Fruit fly (Drosophila melanogaster) whole organism, wandering third instar larva: ENCODE results near the gene CG8539.

Experiments used
- Abd-B ChIP-seq: fragments of >200 bp; optimal IDR thresholded peaks from 2 replicates; lab custom pipeline; 2017; ENCODE audit warnings: missing biosample characterization, missing genetic modification characterization
- CG32264 ChIP-seq: fragments of 200-800 bp; sonication (Bioruptor generic); optimal IDR thresholded peaks from 2 replicates; lab custom pipeline; 2016; ENCODE audit warnings: missing biosample characterization, missing genetic modification characterization
- CG9705 ChIP-seq: fragments of 200-800 bp; sonication (Bioruptor generic); optimal IDR thresholded peaks from 2 replicates; lab custom pipeline; 2018; ENCODE audit warnings: missing biosample characterization, mild to moderate bottlenecking, missing genetic modification characterization
- CrebA ChIP-seq: fragments of 200-800 bp; sonication (Bioruptor generic); optimal IDR thresholded peaks from 2 replicates; lab custom pipeline; 2016; ENCODE audit warnings: missing biosample characterization, mild to moderate bottlenecking, missing genetic modification characterization, borderline replicate concordance
- Dfd ChIP-seq: fragments of >200 bp; optimal IDR thresholded peaks from 2 replicates; lab custom pipeline; 2017; ENCODE audit warnings: missing biosample characterization, missing genetic modification characterization
- Dif ChIP-seq: fragments of 200-275, 200-300 bp; sonication (Bioruptor generic); optimal IDR thresholded peaks from 2 replicates; lab custom pipeline; 2018; ENCODE audit warnings: missing biosample characterization, missing genetic modification characterization; ENCODE audit not compliant: partially characterized antibody
- GATAd ChIP-seq: sonication (Bioruptor generic); optimal IDR thresholded peaks from 2 replicates; lab custom pipeline; 2016; ENCODE audit warnings: missing biosample characterization, missing genetic modification characterization
- HLH106 ChIP-seq: fragments of 200-800 bp; optimal IDR thresholded peaks from 3 replicates; lab custom pipeline; 2019; ENCODE audit warnings: missing biosample characterization, mild to moderate bottlenecking, missing genetic modification characterization, moderate library complexity
- Hnf4 ChIP-seq: fragments of 200-800 bp; sonication (Bioruptor generic); optimal IDR thresholded peaks from 2 replicates; lab custom pipeline; 2016; ENCODE audit warnings: missing biosample characterization, mild to moderate bottlenecking, missing genetic modification characterization
- Hr78 ChIP-seq: fragments of >200 bp; optimal IDR thresholded peaks from 2 replicates; lab custom pipeline; 2017; ENCODE audit warnings: missing biosample characterization, missing genetic modification characterization
- Hr83 ChIP-seq: fragments of 200-300 bp; sonication (Bioruptor generic); optimal IDR thresholded peaks from 2 replicates; lab custom pipeline; 2016; ENCODE audit warnings: missing biosample characterization, mild to moderate bottlenecking, missing genetic modification characterization, moderate library complexity; ENCODE audit not compliant: poor library complexity, severe bottlenecking
- Jra ChIP-seq: sonication (Bioruptor generic); optimal IDR thresholded peaks from 2 replicates; lab custom pipeline; 2016; ENCODE audit warnings: missing biosample characterization, missing genetic modification characterization
- Mio ChIP-seq: sonication (Bioruptor generic); optimal IDR thresholded peaks from 2 replicates; lab custom pipeline; 2016; ENCODE audit warnings: missing biosample characterization, missing genetic modification characterization
- Myc ChIP-seq: fragments of >200 bp; optimal IDR thresholded peaks from 2 replicates; lab custom pipeline; 2017
- N ChIP-seq: fragments of >200 bp; optimal IDR thresholded peaks from 2 replicates; lab custom pipeline; 2018; ENCODE audit warnings: missing biosample characterization, missing external identifiers, missing genetic modification characterization
- OdsH ChIP-seq: fragments of 200-800 bp; sonication (Bioruptor generic); optimal IDR thresholded peaks from 2 replicates; lab custom pipeline; 2016; ENCODE audit warnings: missing biosample characterization, mild to moderate bottlenecking, missing genetic modification characterization
- Rel ChIP-seq, 2 experiments: fragments of 200-800 bp; sonication (Bioruptor generic) in 1 of 2; optimal IDR thresholded peaks; 2 replicates in 1 of 2; 3 replicates in 1 of 2; lab custom pipeline; 2016 to 2019; ENCODE audit warnings: mild to moderate bottlenecking in 2 of 2, missing biosample characterization in 2 of 2, missing genetic modification characterization in 2 of 2, moderate library complexity in 1 of 2
- Sp1 ChIP-seq: fragments of 200-800 bp; sonication (Bioruptor generic); optimal IDR thresholded peaks from 3 replicates; lab custom pipeline; 2019; ENCODE audit warnings: missing biosample characterization, mild to moderate bottlenecking, missing genetic modification characterization, moderate library complexity
- Vsx2 ChIP-seq: fragments of 200-300, 225-300 bp; sonication (Bioruptor generic); optimal IDR thresholded peaks from 2 replicates; lab custom pipeline; 2018; ENCODE audit warnings: missing biosample characterization, missing genetic modification characterization; ENCODE audit not compliant: partially characterized antibody
- br ChIP-seq: fragments of 200-800 bp; sonication (Bioruptor generic); optimal IDR thresholded peaks from 2 replicates; lab custom pipeline; 2016; ENCODE audit warnings: missing biosample characterization, missing genetic modification characterization
- brk ChIP-seq: fragments of 200-800 bp; sonication (Bioruptor generic); optimal IDR thresholded peaks from 2 replicates; lab custom pipeline; 2016; ENCODE audit warnings: missing biosample characterization, mild to moderate bottlenecking, missing genetic modification characterization
- dl ChIP-seq, 2 experiments: fragments of 175-275, 200-275 bp in 1 of 2; fragments of 200-275 bp in 1 of 2; sonication (Bioruptor generic); optimal IDR thresholded peaks; lab custom pipeline; 2018; ENCODE audit warnings: mild to moderate bottlenecking in 2 of 2, missing biosample characterization in 2 of 2, missing genetic modification characterization in 2 of 2, moderate library complexity in 2 of 2; ENCODE audit not compliant: partially characterized antibody in 2 of 2, insufficient read depth in 1 of 2
- dmrt93B ChIP-seq: fragments of 200-800 bp; sonication (Bioruptor generic); optimal IDR thresholded peaks from 2 replicates; lab custom pipeline; 2018; ENCODE audit warnings: missing biosample characterization, mild to moderate bottlenecking, missing genetic modification characterization
- dsf ChIP-seq: sonication (Bioruptor generic); optimal IDR thresholded peaks from 2 replicates; lab custom pipeline; 2016; ENCODE audit warnings: missing biosample characterization, missing genetic modification characterization, borderline replicate concordance
- ey ChIP-seq: fragments of 200-800 bp; sonication (Bioruptor generic); optimal IDR thresholded peaks from 2 replicates; lab custom pipeline; 2016; ENCODE audit warnings: missing biosample characterization, missing genetic modification characterization
- foxo ChIP-seq, 2 experiments: fragments of 200-800 bp; sonication (Bioruptor generic); optimal IDR thresholded peaks; 2 replicates in 1 of 2; 3 replicates in 1 of 2; lab custom pipeline; 2016 to 2017; ENCODE audit warnings: missing biosample characterization in 2 of 2, missing genetic modification characterization in 2 of 2
- fru ChIP-seq: fragments of 200-800 bp; sonication (Bioruptor generic); optimal IDR thresholded peaks from 3 replicates; lab custom pipeline; 2016; ENCODE audit warnings: missing biosample characterization, mild to moderate bottlenecking, missing genetic modification characterization
- h ChIP-seq: fragments of 200-800 bp; sonication (Bioruptor generic); optimal IDR thresholded peaks from 3 replicates; lab custom pipeline; 2016; ENCODE audit warnings: missing biosample characterization, mild to moderate bottlenecking, missing genetic modification characterization
- jim ChIP-seq: fragments of 175-275, 200-325 bp; sonication (Bioruptor generic); optimal IDR thresholded peaks from 2 replicates; lab custom pipeline; 2016; ENCODE audit warnings: missing biosample characterization, mild to moderate bottlenecking, missing genetic modification characterization
- lola ChIP-seq: fragments of >200 bp; optimal IDR thresholded peaks from 2 replicates; lab custom pipeline; 2017; ENCODE audit warnings: missing biosample characterization, missing genetic modification characterization
- pan ChIP-seq: fragments of >200 bp; optimal IDR thresholded peaks from 2 replicates; lab custom pipeline; 2017
- psq ChIP-seq: fragments of 200-800 bp; sonication (Bioruptor generic); optimal IDR thresholded peaks from 3 replicates; lab custom pipeline; 2017; ENCODE audit warnings: missing biosample characterization, mild to moderate bottlenecking, missing genetic modification characterization, moderate library complexity
- rgr ChIP-seq: fragments of 200-800 bp; sonication (Bioruptor generic); optimal IDR thresholded peaks from 3 replicates; lab custom pipeline; 2016; ENCODE audit warnings: missing biosample characterization, mild to moderate bottlenecking, missing genetic modification characterization
- sage ChIP-seq: fragments of 200-800 bp; sonication (Bioruptor generic); optimal IDR thresholded peaks from 2 replicates; lab custom pipeline; 2016; ENCODE audit warnings: missing biosample characterization, mild to moderate bottlenecking, missing genetic modification characterization
- sv ChIP-seq: fragments of 200-800 bp; sonication (Bioruptor generic); optimal IDR thresholded peaks from 3 replicates; lab custom pipeline; 2016; ENCODE audit warnings: missing biosample characterization, missing genetic modification characterization
- tai ChIP-seq: sonication (Bioruptor generic); optimal IDR thresholded peaks from 2 replicates; lab custom pipeline; 2016; ENCODE audit warnings: missing biosample characterization, missing genetic modification characterization
- usp ChIP-seq: fragments of >200 bp; optimal IDR thresholded peaks from 2 replicates; lab custom pipeline; 2017; ENCODE audit warnings: missing biosample characterization, missing genetic modification characterization
- woc ChIP-seq: sonication (Bioruptor generic); optimal IDR thresholded peaks from 2 replicates; lab custom pipeline; 2016; ENCODE audit warnings: missing biosample characterization, mild to moderate bottlenecking, missing genetic modification characterization

Gene CG8539

DNA sequence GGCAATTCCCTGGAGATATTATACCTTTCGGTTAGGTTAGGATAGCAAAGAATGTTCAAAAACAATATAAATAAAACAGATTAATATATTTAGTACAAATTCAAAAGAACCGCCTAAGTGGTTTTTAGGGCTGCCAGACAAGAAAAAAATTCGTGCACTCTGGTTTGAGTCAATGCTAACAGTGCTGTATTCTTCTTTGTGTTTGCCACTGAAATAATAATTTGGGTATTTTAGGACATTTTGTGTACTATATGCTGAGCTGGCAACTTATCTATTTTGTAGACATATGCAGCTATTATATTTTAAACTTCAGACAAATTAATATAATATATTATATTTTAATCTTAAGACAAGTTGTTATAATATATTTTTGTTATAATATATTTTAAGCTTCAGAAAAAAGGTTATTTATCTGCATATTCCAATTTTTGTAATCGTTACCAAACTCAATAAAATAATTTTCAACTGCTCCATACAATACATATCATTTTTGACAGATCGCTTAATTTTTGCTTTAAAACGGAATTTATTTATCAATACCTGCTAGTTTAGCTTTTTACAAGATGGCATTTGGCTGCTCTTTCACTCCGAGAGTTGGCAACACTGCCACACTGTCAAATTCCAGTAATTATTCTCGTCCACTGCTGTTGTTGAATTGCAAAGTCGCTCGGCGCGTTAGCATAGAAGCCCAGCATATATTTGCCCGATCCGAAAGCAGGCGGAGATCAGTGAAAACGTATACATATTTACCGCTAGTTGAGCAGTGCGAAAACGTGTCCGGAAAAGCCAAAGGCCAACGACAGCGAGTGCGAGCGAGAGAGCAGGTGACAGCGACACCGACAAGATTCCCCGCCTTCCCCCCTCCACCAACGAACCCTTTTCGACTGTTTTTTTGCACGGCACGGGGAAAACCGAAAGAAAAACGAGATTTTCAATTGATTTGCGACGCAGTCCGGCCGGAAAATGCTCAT is 12.1 kb upstream of the CG8539 start, which contains the start of gene CG7546:
Gene CG7546 (plus strand): TSS at position 573 of the 971 bp plus-strand sequence.
- TF ChIP-seq Sp1 (peak; percentile 31), br (no peak), lola (GFP tag; lab: Kevin White, UChicago) (no peak), dsf (GFP tag; lab: Kevin White, UChicago) (no peak), fru (peak; percentile 17), Dfd (GFP tag; lab: Kevin White, UChicago) (no peak), sage (GFP tag; lab: Kevin White, UChicago) (no peak), dmrt93B (GFP tag; lab: Kevin White, UChicago) (no peak), CG9705 (GFP tag; lab: Kevin White, UChicago) (peak; percentile 5), Vsx2 (GFP tag; lab: Kevin White, UChicago) (no peak), rgr (GFP tag; lab: Kevin White, UChicago) (peak; percentile 58), Hr83 (GFP tag; lab: Kevin White, UChicago) (no peak), tai (no peak), Myc (lab: Kevin White, UChicago) (peak; percentile 96), dl (GFP tag; optimal IDR thresholded peaks at IDR 0.05; lab: Kevin White, UChicago; ENCODE audit: insufficient read depth in 1 of 2, partially characterized antibody in 2 of 2) (no peak), sv (GFP tag; lab: Kevin White, UChicago) (peak; percentile 3), CG32264 (no peak), psq (GFP tag; lab: Kevin White, UChicago) (peak; percentile 56), CrebA (GFP tag; lab: Kevin White, UChicago) (no peak), OdsH (peak; percentile 14), usp (GFP tag; lab: Kevin White, UChicago) (no peak), Hnf4 (GFP tag; lab: Kevin White, UChicago) (no peak), pan (lab: Kevin White, UChicago) (no peak), woc (GFP tag; lab: Kevin White, UChicago) (peak; percentile 57), jim (no peak), brk (GFP tag; lab: Kevin White, UChicago) (no peak), Mio (GFP tag; lab: Kevin White, UChicago) (no peak), Dif (GFP tag; lab: Kevin White, UChicago) (no peak), Jra (no peak), h (GFP tag; lab: Kevin White, UChicago) (no peak), HLH106 (tag; lab: Kevin White, UChicago) (peak; percentile 50), N (GFP tag; lab: Kevin White, UChicago) (no peak), Rel (GFP tag; optimal IDR thresholded peaks at IDR 0.05; lab: Kevin White, UChicago) (no peak), Rel (tag; optimal IDR thresholded peaks at IDR 0.05; lab: Kevin White, UChicago) (peak; percentile 66), Abd-B (GFP tag; lab: Kevin White, UChicago) (no peak), GATAd (GFP tag; lab: Kevin White, UChicago) (no peak), Hr78 (GFP tag; lab: Kevin White, UChicago) (no peak), foxo (GFP tag; optimal IDR thresholded peaks at IDR 0.05; lab: Kevin White, UChicago) (peak in 1 of 2 experiments; percentile 59), ey (GFP tag; lab: Kevin White, UChicago) (no peak)

DNA sequence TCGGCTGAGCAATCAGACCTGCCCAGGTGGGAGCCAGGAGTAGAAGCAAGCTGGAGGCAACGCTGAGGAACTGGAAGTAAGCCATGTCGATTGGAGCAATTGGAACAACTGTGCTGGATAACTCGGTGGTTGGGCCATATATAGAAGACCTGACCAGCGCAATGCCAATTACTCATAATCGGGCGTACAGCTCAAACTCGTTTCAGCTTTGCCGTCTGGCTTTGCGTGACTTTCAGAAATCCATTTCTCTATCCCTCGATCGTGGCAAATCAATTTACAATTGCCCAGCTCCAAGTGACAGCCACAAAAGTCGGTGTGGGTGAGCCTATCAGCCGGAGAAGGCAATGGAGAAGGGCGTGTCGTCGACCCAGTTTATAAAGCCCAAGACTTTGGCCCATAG is 7.5 kb upstream of the CG8539 start, which contains the start of gene CG7548:
Gene CG7548 (minus strand): TSS at position 101 of the 400 bp plus-strand sequence.
- TF ChIP-seq N (GFP tag; lab: Kevin White, UChicago): no peak
- TF ChIP-seq Sp1: no peak
- no peak for TF ChIP-seq rgr (GFP tag; lab: Kevin White, UChicago)
- TF ChIP-seq Vsx2 (GFP tag; lab: Kevin White, UChicago): no peak
- TF ChIP-seq Hr78 (GFP tag; lab: Kevin White, UChicago): no peak
- TF ChIP-seq Myc (lab: Kevin White, UChicago): no peak
- TF ChIP-seq Hnf4 (GFP tag; lab: Kevin White, UChicago): no peak
- no peak for TF ChIP-seq tai
- no peak for TF ChIP-seq usp (GFP tag; lab: Kevin White, UChicago)
- no peak for TF ChIP-seq psq (GFP tag; lab: Kevin White, UChicago)
- TF ChIP-seq Abd-B (GFP tag; lab: Kevin White, UChicago): no peak
- no peak for TF ChIP-seq foxo (GFP tag; optimal IDR thresholded peaks at IDR 0.05; lab: Kevin White, UChicago)
- no peak for TF ChIP-seq dl (GFP tag; optimal IDR thresholded peaks at IDR 0.05; lab: Kevin White, UChicago; ENCODE audit: insufficient read depth in 1 of 2, partially characterized antibody in 2 of 2)
- TF ChIP-seq pan (lab: Kevin White, UChicago): no peak
- no peak for TF ChIP-seq dmrt93B (GFP tag; lab: Kevin White, UChicago)
- TF ChIP-seq brk (GFP tag; lab: Kevin White, UChicago): no peak
- no peak for TF ChIP-seq lola (GFP tag; lab: Kevin White, UChicago)
- TF ChIP-seq Dif (GFP tag; lab: Kevin White, UChicago): no peak
- TF ChIP-seq GATAd (GFP tag; lab: Kevin White, UChicago): no peak
- no peak for TF ChIP-seq Dfd (GFP tag; lab: Kevin White, UChicago)
